Fruit fly (Drosophila melanogaster) whole organism, adult: ENCODE results near the gene Seipin.

Source experiments
- CG14711 ChIP-seq: fragments of 200-800 bp; sonication (Bioruptor generic); optimal IDR thresholded peaks from 2 replicates; lab custom pipeline; 2018; ENCODE audit warnings: missing biosample characterization, mild to moderate bottlenecking, missing genetic modification characterization, moderate library complexity
- CG5204 ChIP-seq: fragments of 200-800 bp; sonication (Bioruptor generic); optimal IDR thresholded peaks from 2 replicates; lab custom pipeline; 2016; ENCODE audit warnings: missing biosample characterization, missing genetic modification characterization
- CG7045 ChIP-seq: fragments of 200-800 bp; sonication (Bioruptor generic); optimal IDR thresholded peaks from 2 replicates; lab custom pipeline; 2017; ENCODE audit warnings: missing biosample characterization, mild to moderate bottlenecking, missing genetic modification characterization
- CG7101 ChIP-seq: fragments of 200-800 bp; sonication (Bioruptor generic); optimal IDR thresholded peaks from 2 replicates; lab custom pipeline; 2018; ENCODE audit warnings: missing biosample characterization, mild to moderate bottlenecking, missing genetic modification characterization, moderate library complexity
- Clk ChIP-seq: fragments of 200-800 bp; sonication (Bioruptor generic); optimal IDR thresholded peaks from 2 replicates; lab custom pipeline; 2017; ENCODE audit warnings: missing biosample characterization, missing genetic modification characterization
- Crg-1 ChIP-seq: fragments of 200-800 bp; sonication (Bioruptor generic); optimal IDR thresholded peaks from 2 replicates; lab custom pipeline; 2016; ENCODE audit warnings: missing biosample characterization, missing genetic modification characterization
- Hr96 ChIP-seq: fragments of 200-800 bp; sonication (Bioruptor generic); optimal IDR thresholded peaks from 2 replicates; lab custom pipeline; 2016; ENCODE audit warnings: missing biosample characterization, missing genetic modification characterization
- cic ChIP-seq: fragments of 200-800 bp; sonication (Bioruptor generic); optimal IDR thresholded peaks from 2 replicates; lab custom pipeline; 2017; ENCODE audit warnings: missing biosample characterization, mild to moderate bottlenecking, missing genetic modification characterization, moderate library complexity
- cnc ChIP-seq, 2 experiments: fragments of >200 bp; optimal IDR thresholded peaks; 2 replicates each; lab custom pipeline; 2017
- kay ChIP-seq: fragments of 200-800 bp; sonication (Bioruptor generic); peaks from one replicate; lab custom pipeline; 2016; ENCODE audit warnings: missing biosample characterization, missing genetic modification characterization, borderline replicate concordance
- ovo ChIP-seq: fragments of 200-800 bp; sonication (Bioruptor generic); optimal IDR thresholded peaks from 2 replicates; lab custom pipeline; 2016; ENCODE audit warnings: missing biosample characterization, missing genetic modification characterization
- tj ChIP-seq: fragments of 200-800 bp; sonication (Bioruptor generic); optimal IDR thresholded peaks from 3 replicates; lab custom pipeline; 2017; ENCODE audit warnings: missing biosample characterization, mild to moderate bottlenecking, missing genetic modification characterization, moderate library complexity

DNA sequence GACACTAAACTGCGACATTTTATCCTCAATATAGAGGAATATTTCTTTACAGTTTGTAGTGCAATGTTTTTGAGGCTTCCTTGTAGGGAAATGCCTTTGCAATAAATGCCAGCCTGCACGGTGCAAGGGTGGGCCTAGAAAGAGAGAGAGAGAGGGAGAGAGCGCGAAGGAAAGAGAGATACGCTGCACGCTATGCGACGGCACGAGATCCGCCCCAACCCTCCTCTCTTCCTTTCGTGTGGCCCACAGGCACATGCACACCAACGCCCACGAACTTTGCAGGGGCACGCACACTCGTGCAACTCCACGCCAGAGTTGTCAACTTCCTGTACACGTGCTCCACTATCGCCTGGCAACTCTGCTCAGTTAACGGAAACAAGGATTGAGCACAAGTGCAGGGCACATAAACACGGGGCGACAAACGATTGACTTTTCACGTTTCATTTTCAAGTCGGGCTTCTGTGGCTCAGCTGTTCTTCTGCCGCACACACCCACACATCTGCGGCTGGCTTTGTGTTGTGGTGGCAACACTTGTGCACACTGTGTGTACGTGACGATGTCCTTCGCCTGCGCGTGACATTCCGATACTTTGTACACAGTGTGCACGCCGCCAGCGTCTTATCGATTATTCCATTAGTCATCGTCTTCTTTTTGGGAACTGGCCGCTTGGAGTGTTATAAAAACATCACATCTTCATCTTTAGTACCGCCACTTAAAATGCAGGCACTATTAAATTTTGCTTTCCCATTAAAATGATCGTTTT, 16.5 kb downstream of the Seipin start:
- TF ChIP-seq CG7045, result no peak
- no peak for TF ChIP-seq Crg-1 (GFP tag; lab: Kevin White, UChicago)
- TF ChIP-seq ovo, result no peak
- no peak for TF ChIP-seq cic
- no peak for TF ChIP-seq cnc (optimal IDR thresholded peaks at IDR 0.05; lab: Kevin White, UChicago)
- TF ChIP-seq CG7101 (tag; lab: Kevin White, UChicago), result no peak
- no peak for TF ChIP-seq CG5204 (GFP tag; lab: Kevin White, UChicago)
- TF ChIP-seq Clk, result no peak
- TF ChIP-seq kay (GFP tag; lab: Kevin White, UChicago), result no peak
- no peak for TF ChIP-seq Hr96 (GFP tag; lab: Kevin White, UChicago)
- TF ChIP-seq CG14711 (tag; lab: Kevin White, UChicago), result peak; percentile 73
- TF ChIP-seq tj, result no peak
